Worm (Caenorhabditis elegans) whole organism, young adult: Measurements from ENCODE around the gene osta-2.

Experiments
- F22D6.2 ChIP-seq: sonication (generic microtip); optimal IDR thresholded peaks from 2 replicates; lab custom pipeline; 2016; ENCODE audit warnings: mild to moderate bottlenecking, missing genetic modification characterization, missing compliant biosample characterization
- Y56A3A.18 ChIP-seq: fragments of 200-800 bp; sonication (Bioruptor generic); IDR thresholded peaks from 2 replicates; pipeline ENCODE4 v1.3.6; 2022; ENCODE audit warnings: missing genetic modification reagents, missing genetic modification characterization, missing compliant biosample characterization
- efl-1 ChIP-seq: fragments of 150-350 bp; optimal IDR thresholded peaks from 2 replicates; lab custom pipeline; 2014; ENCODE audit warnings: missing biosample characterization, missing genetic modification reagents, missing genetic modification characterization
- hsf-1 ChIP-seq: fragments of 200-800 bp; sonication (Bioruptor generic); IDR thresholded peaks from 2 replicates; pipeline ENCODE4 v1.3.6; 2022; ENCODE audit warnings: missing genetic modification reagents, missing genetic modification characterization, missing compliant biosample characterization
- lir-1 ChIP-seq: fragments of 200-800 bp; sonication (Bioruptor generic); conservative IDR thresholded peaks from 2 replicates; pipeline ENCODE4 v1.3.6; 2022; ENCODE audit warnings: missing genetic modification reagents, missing genetic modification characterization, missing compliant biosample characterization
- mel-28 ChIP-seq: sonication (generic microtip); optimal IDR thresholded peaks from 2 replicates; lab custom pipeline; 2016; ENCODE audit warnings: borderline replicate concordance, mild to moderate bottlenecking, missing genetic modification characterization, missing compliant biosample characterization
- pha-4 ChIP-seq: fragments of 150-350 bp; sonication (generic microtip); optimal IDR thresholded peaks from 2 replicates; lab custom pipeline; 2014; ENCODE audit warnings: missing biosample characterization, missing genetic modification reagents, missing genetic modification characterization
- unc-62 ChIP-seq: fragments of 150-350 bp; optimal IDR thresholded peaks from 2 replicates; lab custom pipeline; 2014; ENCODE audit warnings: missing biosample characterization, missing genetic modification reagents, missing genetic modification characterization
- zfh-2 ChIP-seq: fragments of 200-800 bp; sonication (Bioruptor generic); conservative IDR thresholded peaks from 2 replicates; pipeline ENCODE4 v1.3.6; 2022; ENCODE audit warnings: missing genetic modification reagents, missing genetic modification characterization, missing compliant biosample characterization

DNA sequence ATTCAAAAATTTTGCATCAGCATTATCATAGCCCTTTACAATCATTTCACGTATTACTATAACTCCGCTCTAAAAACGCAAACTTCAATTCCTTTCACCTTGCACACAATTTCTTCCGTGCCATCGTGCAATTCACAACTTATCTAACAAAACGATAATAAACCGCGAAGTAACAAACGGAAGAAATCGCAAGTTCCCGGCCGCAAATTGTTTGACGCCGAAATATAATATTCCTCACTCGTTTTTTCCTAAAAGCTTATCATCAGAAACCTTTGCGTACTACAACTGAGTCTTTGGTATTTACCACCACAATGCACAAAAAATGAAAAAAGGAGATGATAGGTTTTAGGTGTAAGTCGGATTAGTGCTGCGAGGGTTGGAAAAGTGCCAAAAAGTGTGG lies 39.8 kb downstream of the osta-2 start:
- TF ChIP-seq unc-62 (GFP tag; lab: Kevin White, UChicago) (no peak), hsf-1 (no peak), lir-1 (no peak), efl-1 (GFP tag; lab: Kevin White, UChicago) (no peak), Y56A3A.18 (GFP tag; lab: Robert Waterston, UW) (no peak), pha-4 (tag; lab: Kevin White, UChicago) (no peak), mel-28 (tag; lab: Kevin White, UChicago) (no peak), zfh-2 (no peak), F22D6.2 (tag; lab: Kevin White, UChicago) (no peak)
